Worm (Caenorhabditis elegans): Measurements from ENCODE around the gene srz-9.

DNA sequence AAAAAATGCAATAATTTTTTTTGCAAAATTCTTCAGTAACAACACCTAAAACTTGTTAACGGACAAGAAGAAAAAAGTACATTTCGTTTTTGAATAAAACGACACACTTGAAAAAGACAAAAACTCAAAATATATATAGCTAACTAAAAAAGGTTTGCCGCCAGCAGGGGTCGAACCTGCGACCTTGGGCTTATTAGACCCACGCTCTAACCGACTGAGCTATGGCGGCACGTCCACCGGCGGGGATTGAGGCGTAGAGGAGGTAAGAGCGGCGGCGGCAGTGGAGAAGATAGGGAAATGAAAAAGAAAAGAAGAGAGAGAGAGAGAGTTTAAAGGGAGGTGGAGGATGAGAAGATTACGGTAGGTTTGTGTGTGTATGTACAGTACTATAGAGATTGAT lies 45.6 kb upstream of the srz-9 start:
- TF ChIP-seq nhr-12 (tag; optimal IDR thresholded peaks at IDR 0.05) (no peak), pha-4 (tag; optimal IDR thresholded peaks at IDR 0.05) (no peak)
